Fruit fly (Drosophila melanogaster) whole organism, pupa: ENCODE measurements around the gene CG42834.

Source experiments
- CG10348 ChIP-seq: fragments of 200-800 bp; sonication (Bioruptor generic); IDR thresholded peaks from 2 replicates; pipeline ENCODE4 v1.3.6; 2022; ENCODE audit warnings: missing biosample characterization, missing genetic modification characterization
- CG12605 ChIP-seq: fragments of 200-800 bp; sonication (Bioruptor generic); IDR thresholded peaks from 2 replicates; pipeline ENCODE4 v1.3.6; 2022; ENCODE audit warnings: missing biosample characterization, missing genetic modification characterization
- CG17806 ChIP-seq: fragments of 200-800 bp; sonication (Bioruptor generic); optimal IDR thresholded peaks from 2 replicates; lab custom pipeline; 2018; ENCODE audit warnings: missing biosample characterization, mild to moderate bottlenecking, missing genetic modification characterization, moderate library complexity
- CG32121 ChIP-seq: fragments of 200-800 bp; sonication (Bioruptor generic); IDR thresholded peaks from 2 replicates; pipeline ENCODE4 v1.3.6; 2022; ENCODE audit warnings: missing biosample characterization, missing genetic modification characterization
- CG34367 ChIP-seq: fragments of 200-800 bp; sonication (Bioruptor generic); optimal IDR thresholded peaks from 2 replicates; lab custom pipeline; 2018; ENCODE audit warnings: missing biosample characterization, mild to moderate bottlenecking, missing genetic modification characterization
- CG8159 ChIP-seq: fragments of 200-800 bp; sonication (Bioruptor generic); optimal IDR thresholded peaks from 3 replicates; lab custom pipeline; 2018; ENCODE audit warnings: missing biosample characterization, mild to moderate bottlenecking, missing genetic modification characterization, moderate library complexity
- CG9948 ChIP-seq: fragments of 200-800 bp; sonication (Bioruptor generic); optimal IDR thresholded peaks from 2 replicates; lab custom pipeline; 2018; ENCODE audit warnings: missing biosample characterization, mild to moderate bottlenecking, missing genetic modification characterization, moderate library complexity
- D1 ChIP-seq: fragments of 200-800 bp; sonication (Bioruptor generic); optimal IDR thresholded peaks from 2 replicates; lab custom pipeline; 2018; ENCODE audit warnings: missing biosample characterization, mild to moderate bottlenecking, missing genetic modification characterization, moderate library complexity
- EcR ChIP-seq: fragments of 200-800 bp; sonication (Bioruptor generic); optimal IDR thresholded peaks from 3 replicates; lab custom pipeline; 2019; ENCODE audit warnings: missing biosample characterization, missing genetic modification characterization, mild to moderate bottlenecking, moderate library complexity, missing genetic modification reagents
- Pif1B ChIP-seq: fragments of 200-800 bp; sonication (Bioruptor generic); optimal IDR thresholded peaks from 3 replicates; lab custom pipeline; 2016; ENCODE audit warnings: missing biosample characterization, missing genetic modification characterization
- fd96Ca ChIP-seq: fragments of 200-800 bp; sonication (Bioruptor generic); IDR thresholded peaks from 3 replicates; pipeline ENCODE4 v1.3.6; 2022; ENCODE audit warnings: missing biosample characterization, missing genetic modification characterization

DNA sequence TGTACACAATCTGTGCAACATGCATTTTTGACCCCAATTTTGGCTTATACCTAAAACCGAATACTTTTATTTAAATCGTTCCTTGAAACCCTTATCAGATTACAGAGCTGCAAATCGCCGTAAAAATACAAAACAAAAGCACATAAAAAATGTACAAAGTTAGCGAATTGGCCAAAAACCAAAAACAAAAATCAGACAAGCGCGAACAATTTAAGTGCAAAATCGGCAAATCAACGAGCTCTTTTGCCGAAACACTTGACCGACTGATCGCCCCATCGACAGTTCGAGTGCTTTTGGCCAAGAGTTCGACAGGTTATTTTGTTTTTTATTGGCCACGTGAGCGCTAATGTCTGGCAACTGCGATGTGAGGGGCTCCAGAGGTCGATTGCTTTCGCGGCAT is 36.6 kb upstream of the CG42834 start:
- no peak for TF ChIP-seq D1 (tag; lab: Kevin White, UChicago)
- TF ChIP-seq CG8159: no peak
- TF ChIP-seq CG34367 (tag; lab: Kevin White, UChicago): no peak
- no peak for TF ChIP-seq CG9948 (tag; lab: Kevin White, UChicago)
- no peak for TF ChIP-seq Pif1B (GFP tag; lab: Kevin White, UChicago)
- no peak for TF ChIP-seq CG12605 (GFP tag; lab: Robert Waterston, UW)
- TF ChIP-seq EcR: no peak
- TF ChIP-seq CG10348 (GFP tag; lab: Robert Waterston, UW): no peak
- no peak for TF ChIP-seq CG32121 (GFP tag; lab: Robert Waterston, UW)
- no peak for TF ChIP-seq CG17806 (tag; lab: Kevin White, UChicago)
- no peak for TF ChIP-seq fd96Ca (GFP tag; lab: Robert Waterston, UW)
